Fruit fly (Drosophila melanogaster) whole organism, embryonic: Measurements from ENCODE around the gene CG6481.

Experiments used
- CG31365 ChIP-seq: fragments of 200-800 bp; sonication (Bioruptor generic); optimal IDR thresholded peaks from 2 replicates; lab custom pipeline; 2018; ENCODE audit warnings: missing biosample characterization, mild to moderate bottlenecking, missing genetic modification characterization
- CG6254 ChIP-seq: fragments of 200-800 bp; sonication (Bioruptor generic); optimal IDR thresholded peaks from 3 replicates; lab custom pipeline; 2017; ENCODE audit warnings: mild to moderate bottlenecking, missing biosample characterization, missing genetic modification reagents, missing genetic modification characterization
- MESR4 ChIP-seq: fragments of 200-800 bp; sonication (Bioruptor generic); optimal IDR thresholded peaks from 2 replicates; lab custom pipeline; 2018; ENCODE audit warnings: missing biosample characterization, mild to moderate bottlenecking, missing genetic modification characterization, moderate library complexity
- pan ChIP-seq, 4 experiments: fragments of >200 bp in 3 of 4; fragments of 200-800 bp in 1 of 4; sonication (Bioruptor generic) in 1 of 4; optimal IDR thresholded peaks in 3 of 4; IDR thresholded peaks in 1 of 4; 2 replicates each; pipeline versions ENCODE4 v1.3.6 to Lab custom; 2017 to 2022; ENCODE audit warnings: missing biosample characterization in 2 of 4, missing genetic modification characterization in 2 of 4, mixed read lengths in 1 of 4
- pum ChIP-seq: fragments of 200-800 bp; sonication (Bioruptor generic); optimal IDR thresholded peaks from 2 replicates; lab custom pipeline; 2016; ENCODE audit warnings: missing biosample characterization, missing genetic modification characterization
- shn ChIP-seq: fragments of 200-800 bp; sonication (Bioruptor generic); optimal IDR thresholded peaks from 3 replicates; lab custom pipeline; 2016; ENCODE audit warnings: missing biosample characterization, missing genetic modification characterization

DNA sequence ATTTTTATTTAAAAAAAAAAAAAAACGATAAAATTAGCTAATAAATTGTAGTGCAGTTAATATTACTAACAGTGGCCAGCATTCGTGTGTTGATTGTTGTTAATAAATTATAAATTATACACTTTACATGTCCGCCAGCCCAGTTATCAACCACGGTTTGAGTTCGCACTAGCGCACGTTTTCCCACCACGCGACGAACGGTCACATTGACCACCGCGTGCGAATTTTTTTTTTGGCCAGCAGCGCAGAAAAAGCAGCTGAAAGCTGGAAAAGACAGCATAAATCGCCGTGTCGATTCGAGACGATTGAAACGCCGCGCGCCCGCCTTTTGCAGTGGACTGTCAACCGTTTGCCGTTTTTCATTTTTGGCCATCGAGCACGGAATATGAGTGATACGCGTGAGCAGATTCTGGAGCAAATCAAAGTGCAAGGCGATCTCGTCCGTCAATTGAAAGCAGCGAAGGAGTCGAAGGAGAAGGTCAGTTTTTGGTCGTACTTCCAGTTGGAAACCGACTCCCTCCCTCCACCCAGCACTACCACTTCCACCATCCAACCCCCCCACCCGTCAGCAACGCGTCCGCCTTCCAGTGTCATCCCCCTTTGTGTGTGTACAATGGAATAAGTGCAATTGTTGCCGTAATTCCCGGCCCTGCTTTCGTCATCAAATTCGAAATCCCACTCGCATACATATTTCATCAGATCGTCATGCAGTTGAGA is 6.9 kb downstream of the CG6481 start, which contains the start of the genes Bx and HisRS:
- TF ChIP-seq shn (GFP tag; lab: Kevin White, UChicago): no peak
- no peak for TF ChIP-seq CG6254 (GFP tag; lab: Kevin White, UChicago)
- TF ChIP-seq MESR4 (GFP tag; lab: Kevin White, UChicago): peak; percentile 9
- TF ChIP-seq CG31365 (tag; lab: Kevin White, UChicago): no peak
- no peak for TF ChIP-seq pum (GFP tag; lab: Kevin White, UChicago)
- no peak for TF ChIP-seq pan (optimal IDR thresholded peaks at IDR 0.05; lab: Kevin White, UChicago)
- TF ChIP-seq pan (GFP tag; optimal IDR thresholded peaks at IDR 0.05 in 1 of 2, IDR thresholded peaks at IDR 0.05 in 1 of 2): no peak
